Worm (Caenorhabditis elegans): ENCODE data around the gene lgc-57.

lgc-57 gene

ce11 chrII:10708660-10709059 is 13.8 kb downstream of the lgc-57 start, which contains the start of gene bli-1:
bli-1 (plus strand) TSS chrII:10708960.
- TF ChIP-seq nhr-237 (tag; optimal IDR thresholded peaks at IDR 0.05) (no peak), zip-8 (tag; optimal IDR thresholded peaks at IDR 0.05) (no peak), nhr-76 (tag; optimal IDR thresholded peaks at IDR 0.05) (no peak), ceh-43 (GFP tag; optimal IDR thresholded peaks at IDR 0.05) (no peak), mab-5 (tag; optimal IDR thresholded peaks at IDR 0.05) (no peak), ztf-11 (tag; optimal IDR thresholded peaks at IDR 0.05) (no peak), drap-1 (GFP tag; optimal IDR thresholded peaks at IDR 0.05) (no peak)

- TF ChIP-seq M03D4.4 (tag; optimal IDR thresholded peaks at IDR 0.05) = no peak
- no peak for TF ChIP-seq mls-2 (tag; optimal IDR thresholded peaks at IDR 0.05)
- TF ChIP-seq ces-1 (GFP tag; optimal IDR thresholded peaks at IDR 0.05) = no peak
- TF ChIP-seq flh-1 (GFP tag; optimal IDR thresholded peaks at IDR 0.05) = no peak
- TF ChIP-seq ceh-43 (GFP tag; optimal IDR thresholded peaks at IDR 0.05) = no peak
- no peak for TF ChIP-seq unc-62 (GFP tag; optimal IDR thresholded peaks at IDR 0.05)
- TF ChIP-seq ham-2 (GFP tag; optimal IDR thresholded peaks at IDR 0.05) = no peak
- no peak for TF ChIP-seq cnd-1 (tag; optimal IDR thresholded peaks at IDR 0.05)
- TF ChIP-seq nhr-12 (tag; optimal IDR thresholded peaks at IDR 0.05) = no peak
- no peak for TF ChIP-seq ceh-39 (tag; optimal IDR thresholded peaks at IDR 0.05)
- TF ChIP-seq unc-39 (tag; optimal IDR thresholded peaks at IDR 0.05) = no peak
- TF ChIP-seq sem-2 (GFP tag; optimal IDR thresholded peaks at IDR 0.05) = no peak
- TF ChIP-seq tbx-8 (GFP tag; optimal IDR thresholded peaks at IDR 0.05) = no peak
- no peak for TF ChIP-seq lsy-2 (tag; optimal IDR thresholded peaks at IDR 0.05)
- TF ChIP-seq drap-1 (GFP tag; optimal IDR thresholded peaks at IDR 0.05) = no peak
- TF ChIP-seq ceh-83 (GFP tag; optimal IDR thresholded peaks at IDR 0.05) = no peak
Measured at ce11 chrII:10714262-10714933, 19.6 kb downstream of the lgc-57 start, which contains the start of the genes dph-2 and C09G5.7. dph-2 (minus strand) TSS chrII:10714297. C09G5.7 (plus strand) TSS chrII:10714883.

- TF ChIP-seq zip-8 (tag; optimal IDR thresholded peaks at IDR 0.05) (no peak), pha-4 (tag; optimal IDR thresholded peaks at IDR 0.05) (no peak), snpc-4 (tag; optimal IDR thresholded peaks at IDR 0.05) (no peak), elt-1 (tag; optimal IDR thresholded peaks at IDR 0.05; ENCODE audit: borderline replicate concordance, insufficient read depth) (no peak), nhr-12 (tag; optimal IDR thresholded peaks at IDR 0.05) (no peak), tbx-8 (GFP tag; optimal IDR thresholded peaks at IDR 0.05) (no peak), nhr-28 (tag; optimal IDR thresholded peaks at IDR 0.05) (no peak), nhr-2 (tag; optimal IDR thresholded peaks at IDR 0.05) (no peak), hlh-1 (tag; optimal IDR thresholded peaks at IDR 0.05) (no peak), ceh-39 (tag; optimal IDR thresholded peaks at IDR 0.05) (no peak), flh-1 (GFP tag; optimal IDR thresholded peaks at IDR 0.05) (no peak), nhr-76 (tag; optimal IDR thresholded peaks at IDR 0.05) (no peak), nhr-237 (tag; optimal IDR thresholded peaks at IDR 0.05) (no peak), sem-2 (GFP tag; optimal IDR thresholded peaks at IDR 0.05) (no peak), bed-3 (GFP tag; optimal IDR thresholded peaks at IDR 0.05) (no peak), cnd-1 (tag; optimal IDR thresholded peaks at IDR 0.05) (no peak), elt-3 (tag; optimal IDR thresholded peaks at IDR 0.05) (no peak), mep-1 (tag; optimal IDR thresholded peaks at IDR 0.05) (no peak), mls-2 (tag; optimal IDR thresholded peaks at IDR 0.05) (no peak), unc-39 (tag; optimal IDR thresholded peaks at IDR 0.05) (no peak)
Measured at ce11 chrII:10717124-10717523, 22.3 kb downstream of the lgc-57 start, which contains the start of gene C09G5.13. C09G5.13 (plus strand) TSS chrII:10717424.

ce11 chrII:10719931-10720330 is 25.1 kb downstream of the lgc-57 start, which contains the start of gene mks-5:
mks-5 (plus strand) TSS chrII:10720231.
- TF ChIP-seq mab-5 (tag; optimal IDR thresholded peaks at IDR 0.05) = no peak
- no peak for TF ChIP-seq mls-2 (tag; optimal IDR thresholded peaks at IDR 0.05)
- TF ChIP-seq nhr-76 (tag; optimal IDR thresholded peaks at IDR 0.05) = no peak
- no peak for TF ChIP-seq unc-62 (GFP tag; optimal IDR thresholded peaks at IDR 0.05)
- TF ChIP-seq ces-1 (GFP tag; optimal IDR thresholded peaks at IDR 0.05) = no peak
- TF ChIP-seq pha-4 (tag; optimal IDR thresholded peaks at IDR 0.05) = no peak

ce11 chrII:10723069-10723468 is 28.3 kb downstream of the lgc-57 start, which contains the start of gene C09G5.14:
C09G5.14 (minus strand) TSS chrII:10723169.
- TF ChIP-seq ztf-11 (tag; optimal IDR thresholded peaks at IDR 0.05) = no peak
- TF ChIP-seq tbx-8 (GFP tag; optimal IDR thresholded peaks at IDR 0.05) = no peak
- TF ChIP-seq ceh-83 (GFP tag; optimal IDR thresholded peaks at IDR 0.05) = no peak
- no peak for TF ChIP-seq bed-3 (GFP tag; optimal IDR thresholded peaks at IDR 0.05)
- no peak for TF ChIP-seq pha-4 (tag; optimal IDR thresholded peaks at IDR 0.05)
- TF ChIP-seq blmp-1 (tag; optimal IDR thresholded peaks at IDR 0.05) = no peak

All from whole organism, mixed stage, embryonic.